Fruit fly (Drosophila melanogaster): Measurements from ENCODE around the gene jar.
A peak's percentile ranks its signal among the peaks of the same experiment; 100 is the strongest.

The jar gene

DNA sequence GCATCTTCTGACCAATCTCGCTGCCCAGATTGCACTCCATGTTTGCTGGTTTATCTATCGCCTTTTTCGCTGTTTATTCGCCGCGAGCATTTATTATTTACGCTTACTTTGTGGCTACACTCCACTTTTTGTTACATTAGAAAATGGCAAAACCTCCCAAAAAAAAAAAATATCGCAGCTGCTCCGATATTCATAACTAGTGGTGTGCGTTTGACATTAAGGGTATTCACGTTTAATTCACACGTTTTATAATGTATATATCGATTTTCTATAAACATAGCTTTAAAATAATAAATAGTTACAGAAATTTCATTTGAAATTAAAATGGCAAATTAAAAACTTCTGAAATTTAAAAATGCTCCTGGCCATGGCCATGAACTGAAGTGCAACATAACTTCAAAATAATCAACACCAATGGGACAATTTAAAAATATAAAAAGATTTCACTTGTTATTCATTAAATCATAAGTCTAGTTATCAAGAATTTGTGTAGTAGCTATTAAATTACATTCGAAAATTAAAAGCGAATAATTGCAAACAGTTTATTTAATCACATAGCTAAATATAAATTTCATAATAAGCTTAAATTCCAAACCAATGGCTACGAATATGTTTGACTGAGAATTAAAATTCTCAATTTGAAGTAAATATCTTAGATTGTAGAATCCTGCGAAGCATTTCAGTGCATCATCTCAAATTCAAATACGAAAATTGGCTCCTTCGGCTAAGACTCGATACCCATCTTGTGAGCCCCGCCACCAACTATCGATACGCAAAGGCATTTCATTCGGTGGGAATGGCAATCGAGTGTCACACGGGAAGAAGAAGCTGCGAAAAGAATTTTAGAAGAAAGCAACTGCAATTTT is 47.4 kb upstream of the jar start, which contains the start of the genes Nab2 and BRWD3 (continued):
- TF ChIP-seq Met (GFP tag; optimal IDR thresholded peaks at IDR 0.05) (no peak), Lpt (GFP tag; optimal IDR thresholded peaks at IDR 0.05) (no peak), CG4318 (GFP tag; optimal IDR thresholded peaks at IDR 0.05) (no peak), CG10669 (GFP tag; optimal IDR thresholded peaks at IDR 0.05) (no peak), Hr4 (GFP tag; optimal IDR thresholded peaks at IDR 0.05) (no peak), CG6808 (GFP tag; optimal IDR thresholded peaks at IDR 0.05) (no peak), Ets96B (tag; optimal IDR thresholded peaks at IDR 0.05) (no peak), Sox15 (GFP tag; optimal IDR thresholded peaks at IDR 0.05) (peak; percentile 27), Hr39 (GFP tag; optimal IDR thresholded peaks at IDR 0.05) (no peak), spab (GFP tag; optimal IDR thresholded peaks at IDR 0.05) (no peak), fd59A (GFP tag; optimal IDR thresholded peaks at IDR 0.05) (no peak), acj6 (GFP tag; optimal IDR thresholded peaks at IDR 0.05) (no peak), CG7368 (GFP tag; optimal IDR thresholded peaks at IDR 0.05) (no peak), esn (GFP tag; optimal IDR thresholded peaks at IDR 0.05) (peak; percentile 59), CG16779 (tag; optimal IDR thresholded peaks at IDR 0.05) (no peak), net (GFP tag; optimal IDR thresholded peaks at IDR 0.05) (no peak), CG8319 (GFP tag; optimal IDR thresholded peaks at IDR 0.05) (no peak), CG9139 (GFP tag; optimal IDR thresholded peaks at IDR 0.05) (no peak), lz (GFP tag; optimal IDR thresholded peaks at IDR 0.05) (peak; percentile 54), fkh (GFP tag; optimal IDR thresholded peaks at IDR 0.05) (no peak), CG6276 (GFP tag; optimal IDR thresholded peaks at IDR 0.05) (no peak), CG3919 (GFP tag; optimal IDR thresholded peaks at IDR 0.05) (no peak), CG6163 (GFP tag; IDR thresholded peaks at IDR 0.05) (peak; percentile 46; the same call in 1 of the 3 replicates), achi (GFP tag; optimal IDR thresholded peaks at IDR 0.05) (no peak), Sox102F (GFP tag; optimal IDR thresholded peaks at IDR 0.05) (no peak), Blimp-1 (GFP tag; optimal IDR thresholded peaks at IDR 0.05) (no peak), dac (GFP tag; optimal IDR thresholded peaks at IDR 0.05) (no peak), Gug (GFP tag; IDR thresholded peaks at IDR 0.05) (peak; percentile 25; the same call in 1 of the 2 replicates), CG11294 (GFP tag; IDR thresholded peaks at IDR 0.05) (no peak), dsx (GFP tag; optimal IDR thresholded peaks at IDR 0.05; ENCODE audit: poor library complexity, severe bottlenecking) (no peak), CG3032 (tag; optimal IDR thresholded peaks at IDR 0.05) (peak; percentile 49), CG31627 (GFP tag; optimal IDR thresholded peaks at IDR 0.05) (peak; percentile 56), CG8632 (GFP tag; optimal IDR thresholded peaks at IDR 0.05) (no peak), CG6792 (GFP tag; optimal IDR thresholded peaks at IDR 0.05) (peak; percentile 40)

- no peak for TF ChIP-seq CG8319 (GFP tag; optimal IDR thresholded peaks at IDR 0.05)
- TF ChIP-seq CG9139 (GFP tag; optimal IDR thresholded peaks at IDR 0.05) = no peak
- TF ChIP-seq CG3919 (GFP tag; optimal IDR thresholded peaks at IDR 0.05) = no peak
- TF ChIP-seq eg (GFP tag; IDR thresholded peaks at IDR 0.05) = peak; percentile 47; the same call in 1 of the 3 replicates
- peak; percentile 37 for TF ChIP-seq CG32006 (GFP tag; optimal IDR thresholded peaks at IDR 0.05)
- no peak for TF ChIP-seq Smox (GFP tag; optimal IDR thresholded peaks at IDR 0.05)
- no peak for TF ChIP-seq CG11762 (GFP tag; optimal IDR thresholded peaks at IDR 0.05; ENCODE audit: insufficient read depth)
- TF ChIP-seq CG6163 (GFP tag; IDR thresholded peaks at IDR 0.05) = no peak
- TF ChIP-seq Ets21C (GFP tag; optimal IDR thresholded peaks at IDR 0.05) = no peak
- TF ChIP-seq Blimp-1 (GFP tag; optimal IDR thresholded peaks at IDR 0.05) = no peak
- TF ChIP-seq Hr4 (GFP tag; optimal IDR thresholded peaks at IDR 0.05) = peak; percentile 40
- 0 out of 2 replicates have a peak, but pooled peaks have one; percentile 37 for TF ChIP-seq CG15336 (GFP tag; IDR thresholded peaks at IDR 0.05)
- no peak for TF ChIP-seq achi (GFP tag; optimal IDR thresholded peaks at IDR 0.05)
- no peak for TF ChIP-seq Eip78C (GFP tag)
- TF ChIP-seq CG10669 (GFP tag; optimal IDR thresholded peaks at IDR 0.05) = no peak
- TF ChIP-seq Lpt (GFP tag; optimal IDR thresholded peaks at IDR 0.05) = no peak
- no peak for TF ChIP-seq CG34406 (GFP tag; optimal IDR thresholded peaks at IDR 0.05)
- TF ChIP-seq CG11294 (GFP tag; IDR thresholded peaks at IDR 0.05) = no peak
- TF ChIP-seq CG10631 (GFP tag; optimal IDR thresholded peaks at IDR 0.05) = no peak
- TF ChIP-seq acj6 (GFP tag; optimal IDR thresholded peaks at IDR 0.05) = peak; percentile 10
- no peak for TF ChIP-seq Hr38 (GFP tag; optimal IDR thresholded peaks at IDR 0.05)
- no peak for TF ChIP-seq Met (GFP tag; optimal IDR thresholded peaks at IDR 0.05)
- no peak for TF ChIP-seq CG7368 (GFP tag; optimal IDR thresholded peaks at IDR 0.05)
Observed at dm6 chr3R:24303060-24303459, 32.0 kb upstream of the jar start.
